Worm (Caenorhabditis elegans) whole organism, L3 larva: ENCODE results near the gene R02F11.11.

Experiments used
- R02D3.7 ChIP-seq: fragments of 150-350 bp; optimal IDR thresholded peaks from 2 replicates; lab custom pipeline; 2014; ENCODE audit warnings: missing biosample characterization, missing genetic modification characterization
- ama-1 ChIP-seq: fragments of 150-350 bp; optimal IDR thresholded peaks from 2 replicates; lab custom pipeline; 2018
- ceh-82 ChIP-seq: fragments of 150-350 bp; optimal IDR thresholded peaks from 2 replicates; lab custom pipeline; 2014; ENCODE audit warnings: missing biosample characterization, missing genetic modification characterization
- nhr-28 ChIP-seq: fragments of 150-350 bp; optimal IDR thresholded peaks from 2 replicates; lab custom pipeline; 2014; ENCODE audit warnings: missing biosample characterization, missing genetic modification characterization
- nhr-43 ChIP-seq: sonication (generic microtip); optimal IDR thresholded peaks from 2 replicates; lab custom pipeline; 2016; ENCODE audit warnings: mild to moderate bottlenecking, missing genetic modification characterization, missing compliant biosample characterization; ENCODE audit not compliant: poor library complexity, severe bottlenecking
- nhr-67 ChIP-seq: fragments of 150-350 bp; optimal IDR thresholded peaks from 2 replicates; lab custom pipeline; 2014; ENCODE audit warnings: missing biosample characterization, missing genetic modification characterization
- nhr-77 ChIP-seq: fragments of 150-350 bp; optimal IDR thresholded peaks from 2 replicates; lab custom pipeline; 2014; ENCODE audit warnings: missing biosample characterization, missing genetic modification characterization
- pha-4 ChIP-seq: fragments of 150-350 bp; optimal IDR thresholded peaks from 2 replicates; lab custom pipeline; 2014; ENCODE audit warnings: missing biosample characterization, missing genetic modification reagents, missing genetic modification characterization
- snpc-4 ChIP-seq: fragments of 150-350 bp; optimal IDR thresholded peaks from 2 replicates; lab custom pipeline; 2014; ENCODE audit warnings: missing biosample characterization, missing genetic modification characterization
- unc-62 ChIP-seq: fragments of 150-350 bp; sonication (generic microtip); optimal IDR thresholded peaks from 4 replicates; lab custom pipeline; 2014; ENCODE audit warnings: missing biosample characterization, missing genetic modification reagents, missing genetic modification characterization
- zag-1 ChIP-seq: fragments of 150-350 bp; optimal IDR thresholded peaks from 2 replicates; lab custom pipeline; 2014; ENCODE audit warnings: missing biosample characterization, missing genetic modification characterization

DNA sequence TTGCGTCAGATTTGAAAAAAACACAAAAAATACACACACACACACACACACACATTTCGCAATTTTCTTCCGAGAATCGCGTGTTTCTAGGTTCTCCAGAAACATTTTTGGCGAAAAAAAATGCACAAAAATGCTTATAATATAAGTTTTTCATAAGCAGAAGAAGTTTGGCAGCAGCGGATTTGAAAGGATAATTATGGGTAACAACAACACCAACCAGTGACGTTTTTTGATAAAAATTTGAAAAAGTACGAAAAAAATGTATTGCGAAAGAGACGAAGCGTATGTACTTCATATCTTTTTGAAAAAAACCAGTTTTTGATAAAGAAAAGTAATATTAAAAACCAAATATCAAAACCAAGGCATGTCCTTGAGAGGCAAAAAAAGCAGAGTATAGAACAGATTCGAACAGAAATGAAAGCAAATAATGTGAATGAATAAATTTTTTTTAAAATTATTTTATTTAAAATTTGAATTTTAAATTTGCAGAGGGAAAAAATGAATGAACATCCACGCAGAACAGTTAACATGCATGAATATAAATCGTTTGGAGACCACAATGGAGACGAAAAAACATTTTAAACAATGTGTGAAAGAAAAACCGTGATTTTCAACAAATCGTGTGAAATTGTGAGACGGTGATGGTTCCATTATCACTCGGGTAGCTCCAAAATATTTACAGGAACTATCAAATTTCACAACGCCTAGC lies 32.2 kb downstream of the R02F11.11 start:
- no peak for TF ChIP-seq nhr-28
- TF ChIP-seq ama-1 (lab: Kevin White, UChicago), result peak; percentile 90
- no peak for TF ChIP-seq snpc-4
- no peak for TF ChIP-seq R02D3.7 (tag; lab: Kevin White, UChicago)
- TF ChIP-seq unc-62, result no peak
- TF ChIP-seq pha-4 (tag; lab: Kevin White, UChicago), result peak; percentile 30
- TF ChIP-seq nhr-67 (tag; lab: Kevin White, UChicago), result no peak
- no peak for TF ChIP-seq ceh-82 (tag; lab: Kevin White, UChicago)
- TF ChIP-seq nhr-77, result no peak
- TF ChIP-seq zag-1 (tag; lab: Kevin White, UChicago), result no peak
- peak; percentile 29 for TF ChIP-seq nhr-43 (tag; lab: Kevin White, UChicago)
